Worm (Caenorhabditis elegans) whole organism, L4 larva: ENCODE data around the gene F35D2.3.

ENCODE experiments used
- Y75B8A.6 ChIP-seq: fragments of 200-800 bp; sonication (Bioruptor generic); IDR thresholded peaks from 2 replicates; pipeline ENCODE4 v1.3.6; 2022; ENCODE audit warnings: missing genetic modification reagents, missing genetic modification characterization, missing compliant biosample characterization
- ZK546.5 ChIP-seq, 2 experiments: sonication (generic microtip); optimal IDR thresholded peaks; 2 replicates each; lab custom pipeline; 2017; ENCODE audit warnings: missing biosample characterization in 2 of 2, missing genetic modification characterization in 2 of 2
- ceh-32 ChIP-seq: sonication (generic microtip); optimal IDR thresholded peaks from 2 replicates; lab custom pipeline; 2016; ENCODE audit warnings: mild to moderate bottlenecking, missing genetic modification characterization, missing compliant biosample characterization; ENCODE audit not compliant: poor library complexity
- jun-1 ChIP-seq: fragments of 150-350 bp; optimal IDR thresholded peaks from 2 replicates; lab custom pipeline; 2014; ENCODE audit warnings: missing biosample characterization, missing genetic modification reagents, missing genetic modification characterization
- mes-2 ChIP-seq: sonication (generic microtip); optimal IDR thresholded peaks from 2 replicates; lab custom pipeline; 2016; ENCODE audit warnings: missing genotype, mild to moderate bottlenecking, missing genetic modification characterization, missing compliant biosample characterization; ENCODE audit not compliant: poor library complexity, severe bottlenecking
- nhr-28 ChIP-seq: fragments of 150-350 bp; optimal IDR thresholded peaks from 2 replicates; lab custom pipeline; 2014; ENCODE audit warnings: missing biosample characterization, missing genetic modification characterization
- nhr-6 ChIP-seq: fragments of 150-350 bp; optimal IDR thresholded peaks from 2 replicates; lab custom pipeline; 2014; ENCODE audit warnings: missing biosample characterization, missing genetic modification characterization
- nhr-76 ChIP-seq: fragments of 150-350 bp; optimal IDR thresholded peaks from 2 replicates; lab custom pipeline; 2014; ENCODE audit warnings: missing biosample characterization, missing genetic modification characterization
- pqm-1 ChIP-seq: sonication (generic microtip); optimal IDR thresholded peaks from 2 replicates; lab custom pipeline; 2017; ENCODE audit warnings: missing biosample characterization, missing genetic modification characterization
- saeg-2 ChIP-seq: fragments of 200-800 bp; sonication (Bioruptor generic); IDR thresholded peaks from 2 replicates; pipeline ENCODE4 v1.3.6; 2022; ENCODE audit warnings: missing genetic modification reagents, missing genetic modification characterization, missing compliant biosample characterization
- skn-1 ChIP-seq: fragments of 150-350 bp; optimal IDR thresholded peaks from 2 replicates; lab custom pipeline; 2014; ENCODE audit warnings: missing biosample characterization, missing genetic modification characterization
- snpc-4 ChIP-seq: fragments of 150-350 bp; optimal IDR thresholded peaks from 2 replicates; lab custom pipeline; 2014; ENCODE audit warnings: missing biosample characterization, missing genetic modification characterization
- unc-130 ChIP-seq: sonication (generic microtip); optimal IDR thresholded peaks from 2 replicates; lab custom pipeline; 2016; ENCODE audit warnings: missing genetic modification reagents, missing genetic modification characterization, missing compliant biosample characterization
- ztf-11 ChIP-seq: fragments of 150-350 bp; optimal IDR thresholded peaks from 2 replicates; lab custom pipeline; 2014; ENCODE audit warnings: missing biosample characterization, missing genetic modification characterization

ce11 chrII:7553806-7554205 lies 16.6 kb upstream of the F35D2.3 start, which contains the start of gene ZK1290.10:
- TF ChIP-seq snpc-4 (no peak), skn-1 (no peak), mes-2 (tag; lab: Kevin White, UChicago) (no peak), ztf-11 (tag; lab: Kevin White, UChicago) (no peak), pqm-1 (tag; lab: Kevin White, UChicago) (no peak), Y75B8A.6 (GFP tag; lab: Robert Waterston, UW) (no peak), unc-130 (GFP tag; lab: Kevin White, UChicago) (no peak), nhr-76 (tag; lab: Kevin White, UChicago) (no peak), jun-1 (no peak), saeg-2 (GFP tag; lab: Robert Waterston, UW) (no peak), ceh-32 (tag; lab: Kevin White, UChicago) (no peak), nhr-28 (tag; lab: Kevin White, UChicago) (no peak), ZK546.5 (tag; optimal IDR thresholded peaks at IDR 0.05; lab: Kevin White, UChicago) (no peak), nhr-6 (tag; lab: Kevin White, UChicago) (no peak)
